Worm (Caenorhabditis elegans) whole organism, L1 larva: ENCODE measurements around the gene ubc-6.

ENCODE experiments used
- C16A3.4 ChIP-seq: fragments of 150-350 bp; optimal IDR thresholded peaks from 2 replicates; lab custom pipeline; 2014; ENCODE audit warnings: missing biosample characterization, missing genetic modification characterization
- aha-1 ChIP-seq: fragments of 150-350 bp; optimal IDR thresholded peaks from 2 replicates; lab custom pipeline; 2014; ENCODE audit warnings: missing biosample characterization, missing genetic modification characterization
- alr-1 ChIP-seq: fragments of 200-800 bp; sonication (Bioruptor generic); optimal IDR thresholded peaks from 2 replicates; lab custom pipeline; 2018; ENCODE audit warnings: borderline replicate concordance, mild to moderate bottlenecking, missing genetic modification characterization, missing compliant biosample characterization
- lin-39 ChIP-seq: fragments of 150-350 bp; optimal IDR thresholded peaks from 2 replicates; lab custom pipeline; 2014; ENCODE audit warnings: missing biosample characterization, missing genetic modification reagents, missing genetic modification characterization
- nhr-19 ChIP-seq: fragments of 200-800 bp; sonication (Bioruptor generic); conservative IDR thresholded peaks from 2 replicates; pipeline ENCODE4 v1.3.6; 2022; ENCODE audit warnings: missing genetic modification characterization, missing compliant biosample characterization
- unc-130 ChIP-seq: fragments of 150-350 bp; optimal IDR thresholded peaks from 2 replicates; lab custom pipeline; 2017; ENCODE audit warnings: missing biosample characterization, missing genetic modification characterization, inconsistent platforms

DNA sequence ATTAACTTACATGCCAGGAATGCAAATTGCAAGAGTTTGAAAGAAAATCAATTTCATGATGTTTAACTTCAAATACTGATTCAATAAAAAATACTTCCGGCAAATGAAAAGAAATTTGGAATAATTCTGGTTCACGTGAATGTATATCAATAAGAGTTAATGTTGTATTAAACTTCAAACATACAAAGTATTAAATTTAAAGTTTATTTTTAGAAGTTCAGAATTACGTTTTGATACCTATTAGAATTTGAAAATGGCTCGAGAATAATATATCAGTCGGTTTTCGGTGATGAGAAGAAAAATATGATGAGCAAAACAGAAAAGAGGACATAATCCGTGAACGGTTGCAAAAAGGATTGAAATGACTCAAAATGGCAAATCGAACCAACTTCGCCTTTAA, 10.6 kb downstream of the ubc-6 start, which contains the start of gene D1022.9:
- TF ChIP-seq alr-1 = no peak
- TF ChIP-seq unc-130 (tag; lab: Kevin White, UChicago) = no peak
- TF ChIP-seq lin-39 (tag; lab: Kevin White, UChicago) = no peak
- no peak for TF ChIP-seq nhr-19
- no peak for TF ChIP-seq aha-1 (tag; lab: Kevin White, UChicago)
- TF ChIP-seq C16A3.4 (tag; lab: Kevin White, UChicago) = no peak
